Worm (Caenorhabditis elegans) whole organism, L2 larva: ENCODE results near the gene nep-11.

ENCODE experiments used
- Y55F3AM.14 ChIP-seq: fragments of 200-800 bp; sonication (Bioruptor generic); optimal IDR thresholded peaks from 2 replicates; lab custom pipeline; 2018; ENCODE audit warnings: mild to moderate bottlenecking, missing genetic modification characterization, missing compliant biosample characterization
- ama-1 ChIP-seq: fragments of 150-350 bp; optimal IDR thresholded peaks from 2 replicates; lab custom pipeline; 2018; ENCODE audit warnings: inconsistent platforms
- ceh-82 ChIP-seq: fragments of 150-350 bp; optimal IDR thresholded peaks from 2 replicates; lab custom pipeline; 2014; ENCODE audit warnings: missing biosample characterization, missing genetic modification characterization
- egl-27 ChIP-seq: sonication (generic microtip); optimal IDR thresholded peaks from 3 replicates; lab custom pipeline; 2017; ENCODE audit warnings: missing biosample characterization, missing genetic modification reagents, missing genetic modification characterization
- elt-3 ChIP-seq: sonication (generic microtip); optimal IDR thresholded peaks from 2 replicates; lab custom pipeline; 2017; ENCODE audit warnings: missing biosample characterization, missing genetic modification characterization
- lin-39 ChIP-seq: fragments of 150-350 bp; optimal IDR thresholded peaks from 2 replicates; lab custom pipeline; 2014; ENCODE audit warnings: missing biosample characterization, missing genetic modification reagents, missing genetic modification characterization
- lsy-2 ChIP-seq, 2 experiments: fragments of 150-350 bp in 1 of 2; sonication (generic microtip) in 1 of 2; optimal IDR thresholded peaks; 2 replicates each; lab custom pipeline; 2014 to 2017; ENCODE audit warnings: missing biosample characterization in 2 of 2, missing genetic modification characterization in 2 of 2
- nhr-10 ChIP-seq: sonication (generic microtip); optimal IDR thresholded peaks from 2 replicates; lab custom pipeline; 2017; ENCODE audit warnings: missing biosample characterization, missing genetic modification characterization
- unc-62 ChIP-seq: fragments of 150-350 bp; optimal IDR thresholded peaks from 2 replicates; lab custom pipeline; 2014; ENCODE audit warnings: missing biosample characterization, missing genetic modification reagents, missing genetic modification characterization
- zag-1 ChIP-seq: fragments of 150-350 bp; optimal IDR thresholded peaks from 2 replicates; lab custom pipeline; 2014; ENCODE audit warnings: missing biosample characterization, missing genetic modification characterization
- ztf-11 ChIP-seq: sonication (generic microtip); optimal IDR thresholded peaks from 2 replicates; lab custom pipeline; 2017; ENCODE audit warnings: missing biosample characterization, missing genetic modification characterization

ce11 chrII:3434893-3435503 lies 9.7 kb upstream of the nep-11 start:
- TF ChIP-seq egl-27 (tag; lab: Kevin White, UChicago) (no peak), lin-39 (no peak), unc-62 (GFP tag; lab: Kevin White, UChicago) (no peak), nhr-10 (tag; lab: Kevin White, UChicago) (no peak), ztf-11 (no peak), zag-1 (tag; lab: Kevin White, UChicago) (no peak), lsy-2 (tag; optimal IDR thresholded peaks at IDR 0.05; lab: Kevin White, UChicago) (no peak), ama-1 (no peak), ceh-82 (tag; lab: Kevin White, UChicago) (no peak), elt-3 (no peak), Y55F3AM.14 (no peak)
